Fruit fly (Drosophila melanogaster): ENCODE results near the gene sws.
A peak's percentile ranks its signal among the peaks of the same experiment; 100 is the strongest.

Gene sws

DNA sequence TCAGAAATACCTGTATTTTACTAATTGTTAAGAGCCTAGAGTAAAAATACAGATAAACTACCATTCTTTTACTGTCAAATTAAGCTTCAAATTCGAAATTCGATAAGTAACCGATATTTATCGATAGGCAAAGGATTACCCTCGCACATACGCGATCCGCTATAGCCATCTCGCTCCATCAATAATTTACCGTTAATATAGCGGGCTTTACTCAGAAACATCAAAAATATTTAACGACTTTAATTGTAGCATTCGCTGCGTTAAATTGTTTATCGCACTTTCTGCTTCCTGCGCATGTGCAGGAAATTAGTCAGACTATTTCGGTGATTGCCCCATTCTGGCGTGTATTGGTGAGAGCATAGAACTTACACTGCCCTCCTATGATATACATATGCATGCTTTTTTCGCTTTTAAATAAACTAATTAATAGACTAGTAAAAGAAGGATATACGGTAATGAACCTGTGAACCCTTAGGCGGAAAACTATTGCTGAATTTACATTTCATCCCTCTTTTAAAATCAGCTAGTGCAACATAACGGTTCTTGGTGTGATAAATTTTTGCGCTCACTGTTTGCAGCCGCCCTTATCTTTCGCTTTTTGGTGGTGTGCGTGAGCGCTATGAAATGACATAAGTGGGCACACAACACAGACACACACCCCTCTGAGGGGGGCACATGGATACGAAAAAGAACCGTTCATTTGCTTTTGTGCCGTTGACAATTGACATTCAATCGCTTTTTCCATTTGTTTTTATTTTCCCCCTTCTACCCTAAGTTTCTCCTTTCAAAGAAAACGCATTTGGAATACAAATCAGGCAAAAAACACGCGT lies 59.6 kb downstream of the sws start, which contains the start of the genes dpr14 and spidey (continued):
- TF ChIP-seq CG31627 (GFP tag; optimal IDR thresholded peaks at IDR 0.05) = peak; percentile 84
- peak; percentile 84 for TF ChIP-seq Eip75B (GFP tag; optimal IDR thresholded peaks at IDR 0.05)
- peak; percentile 82 for TF ChIP-seq lz (GFP tag; optimal IDR thresholded peaks at IDR 0.05)
- peak; percentile 79 for TF ChIP-seq Hr39 (GFP tag; optimal IDR thresholded peaks at IDR 0.05)
- TF ChIP-seq CG9139 (GFP tag; optimal IDR thresholded peaks at IDR 0.05) = peak; percentile 60
- no peak for TF ChIP-seq Smox (GFP tag; optimal IDR thresholded peaks at IDR 0.05)
- TF ChIP-seq OdsH (GFP tag; optimal IDR thresholded peaks at IDR 0.05) = peak; percentile 80
- peak; percentile 96 for TF ChIP-seq Eip78C (GFP tag)
- peak; percentile 88 for TF ChIP-seq Met (GFP tag; optimal IDR thresholded peaks at IDR 0.05)
- TF ChIP-seq CG7368 (GFP tag; optimal IDR thresholded peaks at IDR 0.05) = peak; percentile 66
- peak; percentile 73 for TF ChIP-seq CG34406 (GFP tag; optimal IDR thresholded peaks at IDR 0.05)
- TF ChIP-seq CG11902 (GFP tag; optimal IDR thresholded peaks at IDR 0.05) = peak; percentile 37
- TF ChIP-seq spab (GFP tag; optimal IDR thresholded peaks at IDR 0.05) = peak; percentile 65
- peak; percentile 63 for TF ChIP-seq CG6854 (GFP tag; optimal IDR thresholded peaks at IDR 0.05)
- peak; percentile 74 for TF ChIP-seq net (GFP tag; optimal IDR thresholded peaks at IDR 0.05)
- peak; percentile 83 for TF ChIP-seq topi (GFP tag; optimal IDR thresholded peaks at IDR 0.05)
- TF ChIP-seq salr (GFP tag; optimal IDR thresholded peaks at IDR 0.05) = peak; percentile 57 to 64
